Worm (Caenorhabditis elegans): ENCODE data around the gene cyp-13A10.
A peak's percentile ranks its signal among the peaks of the same experiment; 100 is the strongest.

Gene cyp-13A10

DNA sequence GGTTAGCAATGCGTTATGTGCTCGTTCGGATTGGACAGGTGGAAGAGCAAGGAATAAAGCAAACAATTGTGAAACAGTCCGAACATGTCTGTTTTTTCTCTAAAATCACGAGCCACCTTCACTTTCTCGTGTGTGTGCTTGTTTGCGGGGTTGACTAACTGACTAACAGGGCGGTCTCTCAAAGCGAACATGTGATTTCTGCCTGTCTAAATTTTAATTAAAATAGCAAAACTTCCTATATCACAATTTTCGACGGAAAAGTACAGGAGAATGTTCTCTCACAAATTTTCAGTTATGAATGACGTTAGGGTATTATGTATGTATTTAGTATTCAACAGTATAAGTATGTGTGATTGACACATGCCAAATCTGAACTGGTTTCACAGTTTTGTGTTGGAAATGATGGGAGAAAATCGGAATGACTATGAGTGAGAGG is 40.8 kb downstream of the cyp-13A10 start:
- no peak for TF ChIP-seq tbx-11 (GFP tag; IDR thresholded peaks at IDR 0.05)
- TF ChIP-seq aly-1 (tag; optimal IDR thresholded peaks at IDR 0.05) = no peak
- no peak for TF ChIP-seq tbx-37 (GFP tag; conservative IDR thresholded peaks at IDR 0.05)
- no peak for TF ChIP-seq tra-4 (tag; optimal IDR thresholded peaks at IDR 0.05)
- TF ChIP-seq ama-1 (optimal IDR thresholded peaks at IDR 0.05) = no peak
- no peak for TF ChIP-seq hmbx-1 (tag; optimal IDR thresholded peaks at IDR 0.05)
- TF ChIP-seq hmg-4 (GFP tag; optimal IDR thresholded peaks at IDR 0.05) = no peak
- no peak for TF ChIP-seq hnd-1 (tag; optimal IDR thresholded peaks at IDR 0.05)
- TF ChIP-seq ceh-36 (tag; optimal IDR thresholded peaks at IDR 0.05) = no peak
- no peak for TF ChIP-seq B0310.2 (tag; optimal IDR thresholded peaks at IDR 0.05)

DNA sequence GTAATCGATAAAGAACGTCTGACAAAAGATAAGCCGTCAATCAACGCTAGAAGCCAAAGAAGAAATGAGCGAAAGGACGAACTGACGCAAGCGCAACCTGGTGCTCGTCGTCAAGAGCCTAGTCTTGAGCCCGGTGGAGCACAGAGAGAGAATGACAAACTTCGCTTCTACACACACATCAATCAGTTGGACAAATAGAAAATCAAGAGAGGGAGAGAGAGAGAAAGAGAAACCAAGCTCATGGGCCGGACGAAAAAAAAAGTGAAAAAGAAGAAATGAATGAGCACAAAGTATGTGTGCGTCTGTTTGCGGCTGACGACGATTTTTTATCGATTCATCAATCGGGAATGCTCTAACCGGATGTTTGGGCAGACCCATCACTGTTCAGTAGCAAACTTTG is 41.6 kb downstream of the cyp-13A10 start:
- TF ChIP-seq aly-1 (tag; optimal IDR thresholded peaks at IDR 0.05) = no peak
- no peak for TF ChIP-seq tbx-37 (GFP tag; conservative IDR thresholded peaks at IDR 0.05)
- no peak for TF ChIP-seq flt-1 (GFP tag; IDR thresholded peaks at IDR 0.05)
- no peak for TF ChIP-seq ets-7 (tag; optimal IDR thresholded peaks at IDR 0.05)
- TF ChIP-seq B0310.2 (tag; optimal IDR thresholded peaks at IDR 0.05) = no peak
- no peak for TF ChIP-seq scrt-1 (GFP tag; IDR thresholded peaks at IDR 0.05)
- no peak for TF ChIP-seq sea-1 (GFP tag; conservative IDR thresholded peaks at IDR 0.05)
- TF ChIP-seq ama-1 (optimal IDR thresholded peaks at IDR 0.05) = no peak
- TF ChIP-seq hmg-4 (GFP tag; optimal IDR thresholded peaks at IDR 0.05) = no peak

DNA sequence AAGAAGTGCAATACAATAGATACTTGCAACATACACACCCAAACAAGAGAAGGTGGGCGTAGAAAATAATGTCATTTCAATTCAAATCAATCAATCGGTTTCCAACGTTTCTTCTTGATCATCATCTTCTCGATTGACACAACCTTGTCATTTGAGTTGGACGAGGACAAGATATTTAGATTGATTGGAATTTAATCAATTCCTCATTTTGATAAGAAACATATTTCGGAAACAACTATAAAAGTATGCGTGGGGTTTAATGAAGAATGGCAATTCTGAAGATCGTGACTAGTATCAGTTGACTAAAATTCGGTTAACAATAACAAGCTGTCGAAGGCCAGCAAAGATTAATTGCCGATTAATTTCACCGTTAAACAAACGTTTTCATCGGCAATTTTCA is 42.1 kb downstream of the cyp-13A10 start:
- no peak for TF ChIP-seq hmbx-1 (tag; optimal IDR thresholded peaks at IDR 0.05)
- no peak for TF ChIP-seq pes-1 (GFP tag; IDR thresholded peaks at IDR 0.05)
- TF ChIP-seq aly-1 (tag; optimal IDR thresholded peaks at IDR 0.05) = no peak
- no peak for TF ChIP-seq hmg-4 (GFP tag; optimal IDR thresholded peaks at IDR 0.05)
- no peak for TF ChIP-seq tbx-37 (GFP tag; conservative IDR thresholded peaks at IDR 0.05)
- TF ChIP-seq B0310.2 (tag; optimal IDR thresholded peaks at IDR 0.05) = no peak

DNA sequence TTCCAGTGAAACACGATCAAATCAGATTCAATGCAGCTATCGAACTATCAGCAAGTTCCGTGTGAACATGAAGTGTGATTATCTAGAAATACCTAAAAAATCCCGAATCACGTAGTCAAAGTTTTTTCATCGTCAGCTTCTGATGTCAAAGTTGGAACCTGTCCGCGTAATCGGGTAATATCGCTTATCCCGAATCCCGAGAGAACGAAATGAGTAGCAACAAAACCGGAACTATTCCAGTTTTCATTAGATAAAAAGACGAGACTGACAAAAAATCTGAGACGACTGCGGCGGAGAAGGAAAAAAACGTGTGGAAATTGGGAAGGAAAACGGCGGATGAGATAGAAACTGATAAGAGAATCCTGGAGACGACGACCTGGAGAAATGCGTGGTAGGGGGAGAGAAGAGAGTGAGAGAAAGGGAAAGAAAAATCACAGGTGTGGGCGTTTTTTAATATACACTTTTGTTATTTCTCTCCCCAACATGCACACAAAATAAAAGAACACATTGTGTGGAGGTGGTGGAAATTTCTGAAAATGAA is 42.6 kb downstream of the cyp-13A10 start:
- peak; percentile 11 for TF ChIP-seq hmg-4 (GFP tag; optimal IDR thresholded peaks at IDR 0.05)
- TF ChIP-seq sea-1 (GFP tag; conservative IDR thresholded peaks at IDR 0.05) = no peak

DNA sequence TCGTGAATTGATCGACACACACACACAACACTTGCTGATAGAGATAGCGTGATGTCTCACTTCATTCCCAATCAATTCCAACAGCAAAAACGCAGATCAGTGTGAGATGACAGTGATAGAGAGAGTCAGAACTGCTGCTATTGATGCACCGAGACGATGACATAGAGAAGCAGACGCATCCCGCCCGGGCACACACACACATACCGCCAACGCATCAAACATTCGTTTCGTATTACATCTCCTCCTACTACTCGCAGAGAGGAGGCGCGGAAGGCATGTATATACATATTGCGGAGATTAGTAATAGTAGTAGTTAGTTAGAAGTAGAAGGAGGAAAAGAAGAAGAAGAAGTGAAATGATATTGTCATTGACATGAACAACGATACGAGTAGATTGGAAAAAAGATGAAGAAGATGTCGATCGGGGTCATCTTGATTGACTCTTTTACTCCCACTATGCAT is 43.3 kb downstream of the cyp-13A10 start:
- no peak for TF ChIP-seq F13C5.2 (tag; optimal IDR thresholded peaks at IDR 0.05)
- TF ChIP-seq ceh-13 (GFP tag; optimal IDR thresholded peaks at IDR 0.05) = no peak
- TF ChIP-seq tbx-37 (GFP tag; conservative IDR thresholded peaks at IDR 0.05) = no peak

DNA sequence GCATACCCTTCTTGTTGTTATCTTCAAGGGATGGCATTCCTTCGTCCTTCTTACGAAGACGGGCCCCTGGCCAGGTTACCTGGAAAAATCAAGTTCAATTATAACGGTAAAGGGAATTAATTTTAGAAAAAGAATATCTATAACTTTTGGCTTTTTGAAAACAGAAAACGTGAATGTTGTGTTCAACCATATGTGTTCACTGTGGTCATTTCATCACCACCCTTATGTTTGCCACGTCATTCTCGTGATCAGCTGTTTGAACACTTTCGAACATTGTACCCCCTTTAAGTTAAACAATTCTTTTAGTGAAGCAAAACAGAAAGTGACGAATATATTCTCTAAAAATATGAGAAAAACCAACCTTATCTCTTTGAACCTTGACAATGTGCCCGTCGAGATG is 43.9 kb downstream of the cyp-13A10 start:
- TF ChIP-seq ets-7 (tag; optimal IDR thresholded peaks at IDR 0.05) (no peak), sea-1 (GFP tag; conservative IDR thresholded peaks at IDR 0.05) (no peak), hmg-4 (GFP tag; optimal IDR thresholded peaks at IDR 0.05) (no peak), ceh-36 (tag; optimal IDR thresholded peaks at IDR 0.05) (no peak), tbx-11 (GFP tag; IDR thresholded peaks at IDR 0.05) (no peak)

DNA sequence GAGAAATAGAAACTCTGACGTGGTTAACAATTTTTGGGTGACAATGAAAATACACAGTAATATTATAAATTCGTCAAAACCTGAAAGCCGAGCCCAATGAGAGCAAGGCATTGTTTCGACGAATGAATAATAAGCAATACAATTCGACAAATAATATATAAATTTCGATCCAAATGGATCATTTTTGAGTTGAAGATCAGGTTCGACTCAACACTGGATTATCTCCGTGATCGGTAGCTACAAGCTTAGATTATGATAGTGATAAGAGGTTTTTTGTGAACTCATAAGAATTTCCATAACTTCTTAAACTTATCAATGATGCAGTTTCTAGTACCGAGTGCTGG is 44.8 kb downstream of the cyp-13A10 start:
- TF ChIP-seq ets-7 (tag; optimal IDR thresholded peaks at IDR 0.05) = no peak
- no peak for TF ChIP-seq F13C5.2 (tag; optimal IDR thresholded peaks at IDR 0.05)
- no peak for TF ChIP-seq tra-4 (tag; optimal IDR thresholded peaks at IDR 0.05)
- no peak for TF ChIP-seq hmbx-1 (tag; optimal IDR thresholded peaks at IDR 0.05)
- TF ChIP-seq aly-1 (tag; optimal IDR thresholded peaks at IDR 0.05) = no peak
- TF ChIP-seq tbx-37 (GFP tag; conservative IDR thresholded peaks at IDR 0.05) = no peak
- TF ChIP-seq scrt-1 (GFP tag; IDR thresholded peaks at IDR 0.05) = no peak
- no peak for TF ChIP-seq sea-1 (GFP tag; conservative IDR thresholded peaks at IDR 0.05)
- TF ChIP-seq hmg-4 (GFP tag; optimal IDR thresholded peaks at IDR 0.05) = no peak
- no peak for TF ChIP-seq ceh-13 (GFP tag; optimal IDR thresholded peaks at IDR 0.05)
- no peak for TF ChIP-seq hnd-1 (tag; optimal IDR thresholded peaks at IDR 0.05)
- TF ChIP-seq ceh-36 (tag; optimal IDR thresholded peaks at IDR 0.05) = no peak
- no peak for TF ChIP-seq pes-1 (GFP tag; IDR thresholded peaks at IDR 0.05)

DNA sequence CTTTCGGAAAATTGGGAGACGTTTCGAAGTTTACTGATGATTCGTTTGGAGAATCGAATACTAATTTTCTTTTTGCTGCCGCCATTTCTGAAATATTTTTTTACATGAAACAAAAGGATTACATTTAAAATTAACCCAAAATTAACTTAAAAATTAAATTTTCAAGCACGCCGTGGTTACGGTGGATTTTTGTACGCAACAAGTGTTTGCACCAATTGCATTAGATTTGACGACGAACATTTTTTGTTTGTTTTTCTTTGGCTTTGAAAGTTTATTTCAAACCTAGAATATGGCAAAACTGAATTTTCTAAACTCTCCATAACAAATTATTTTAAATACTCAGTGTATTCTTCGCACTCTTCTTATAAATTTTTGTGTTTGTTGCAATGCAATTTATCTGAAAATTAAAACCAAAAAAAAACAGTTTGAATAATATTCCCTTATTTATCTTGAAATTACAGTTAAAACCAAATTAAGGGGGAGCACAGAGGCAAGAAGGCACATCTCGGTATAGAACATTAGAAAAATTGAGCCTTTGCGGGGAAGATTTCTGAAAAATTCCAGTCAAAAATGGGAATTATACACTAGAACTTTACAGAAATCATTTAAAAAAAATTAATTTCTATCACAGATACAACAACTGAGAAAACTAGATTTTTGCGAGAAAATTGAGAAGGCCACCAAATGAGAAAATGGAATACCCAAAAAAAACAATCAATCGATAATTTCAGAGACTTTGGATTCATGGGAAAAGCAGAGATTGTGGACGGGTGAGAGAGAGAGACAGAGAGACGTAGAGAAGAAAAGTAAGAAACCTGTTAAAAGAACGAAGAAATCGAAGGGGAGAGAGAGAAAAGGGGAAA is 45.4 kb downstream of the cyp-13A10 start, which contains the start of gene hal-3:
Gene hal-3 (minus strand): TSS at position 87 of the 863 bp plus-strand sequence.
- TF ChIP-seq tra-4 (tag; optimal IDR thresholded peaks at IDR 0.05) (no peak), ceh-13 (GFP tag; optimal IDR thresholded peaks at IDR 0.05) (no peak), F13C5.2 (tag; optimal IDR thresholded peaks at IDR 0.05) (no peak), hmg-4 (GFP tag; optimal IDR thresholded peaks at IDR 0.05) (no peak), B0310.2 (tag; optimal IDR thresholded peaks at IDR 0.05) (no peak), flt-1 (GFP tag; IDR thresholded peaks at IDR 0.05) (no peak)

DNA sequence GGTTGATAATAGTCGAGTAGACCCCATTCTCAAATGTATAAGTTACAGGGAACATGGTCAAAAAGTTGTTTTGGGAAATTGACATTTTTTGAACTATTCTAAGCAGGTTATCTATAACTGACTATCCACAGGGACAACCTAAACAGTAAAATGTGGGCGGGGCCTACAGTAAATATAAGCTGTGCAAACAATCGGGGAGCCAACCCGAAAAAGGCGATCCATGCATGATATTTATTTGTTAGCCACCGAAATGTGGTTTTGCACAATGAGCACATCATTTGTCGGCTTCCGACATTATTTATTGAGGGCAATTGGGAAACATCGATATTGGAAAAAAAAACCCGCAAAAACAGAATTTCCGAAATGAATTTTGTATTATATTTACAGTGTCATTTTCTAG is 48.0 kb downstream of the cyp-13A10 start, which contains the start of gene hlh-6:
Gene hlh-6 (minus strand): TSS at position 101 of the 400 bp plus-strand sequence.
- no peak for TF ChIP-seq F13C5.2 (tag; optimal IDR thresholded peaks at IDR 0.05)
- TF ChIP-seq B0310.2 (tag; optimal IDR thresholded peaks at IDR 0.05) = no peak
- TF ChIP-seq ets-7 (tag; optimal IDR thresholded peaks at IDR 0.05) = no peak
- TF ChIP-seq tra-4 (tag; optimal IDR thresholded peaks at IDR 0.05) = no peak
- no peak for TF ChIP-seq hmbx-1 (tag; optimal IDR thresholded peaks at IDR 0.05)
- no peak for TF ChIP-seq ceh-13 (GFP tag; optimal IDR thresholded peaks at IDR 0.05)
- no peak for TF ChIP-seq hnd-1 (tag; optimal IDR thresholded peaks at IDR 0.05)
- TF ChIP-seq ama-1 (optimal IDR thresholded peaks at IDR 0.05) = no peak
- TF ChIP-seq flt-1 (GFP tag; IDR thresholded peaks at IDR 0.05) = no peak
- no peak for TF ChIP-seq ceh-36 (tag; optimal IDR thresholded peaks at IDR 0.05)
- TF ChIP-seq hmg-4 (GFP tag; optimal IDR thresholded peaks at IDR 0.05) = no peak
- TF ChIP-seq tbx-11 (GFP tag; IDR thresholded peaks at IDR 0.05) = no peak

Data from whole organism, early embryonic.